Worm (Caenorhabditis elegans) whole organism, L4/young adult: Measurements from ENCODE around the gene cst-2.

ENCODE experiments used
- W03F9.2 ChIP-seq: fragments of 150-350 bp; optimal IDR thresholded peaks from 2 replicates; lab custom pipeline; 2014; ENCODE audit warnings: missing biosample characterization, missing genetic modification characterization
- him-1 ChIP-seq: sonication (generic microtip); optimal IDR thresholded peaks from 2 replicates; lab custom pipeline; 2016; ENCODE audit warnings: missing genotype, missing genetic modification reagents, missing genetic modification characterization, missing compliant biosample characterization

DNA sequence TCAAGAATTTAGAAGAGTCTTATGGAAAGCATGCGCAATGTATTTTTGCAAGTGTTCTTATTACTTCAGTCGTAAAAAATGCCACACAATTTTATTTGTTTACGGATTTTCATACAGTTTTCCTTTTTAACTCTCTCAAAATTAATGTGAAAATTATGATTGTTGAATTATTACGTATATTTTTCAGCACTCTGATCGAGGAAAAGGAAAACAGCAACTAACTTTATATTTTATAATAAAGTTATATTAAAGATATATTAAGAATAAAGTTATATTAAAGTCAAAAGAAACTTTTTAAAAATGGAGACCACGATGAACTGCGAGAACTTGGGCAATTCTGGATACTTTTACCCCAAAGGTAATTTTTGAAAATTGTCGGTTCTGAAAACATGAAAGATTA is 14.3 kb upstream of the cst-2 start, which contains the start of gene F14H12.2:
- TF ChIP-seq W03F9.2 (tag; lab: Kevin White, UChicago): no peak
- no peak for TF ChIP-seq him-1 (tag; lab: Kevin White, UChicago)
